In genomic region chrV:3632249-3633030, ce11 we compare ENCODE assay signal across 6 worm cellular contexts.
A peak's percentile ranks its signal among the peaks of the same experiment; 100 is the strongest.
TF ChIP-seq lines count a peak whose summit lies in the region.

No protein-coding gene starts in this region.

TF ChIP-seq in whole organism, L1 larva, 84 proteins besides CTCF, POLR2A, EP300 and RAD21:
- TF ChIP-seq lin-35 (GFP tag; optimal IDR thresholded peaks at IDR 0.05; lab: Kevin White, UChicago) (peak in 1 of 2 experiments; percentile 40), nhr-28 (tag; optimal IDR thresholded peaks at IDR 0.05; lab: Kevin White, UChicago) (no peak), ceh-8 (GFP tag; optimal IDR thresholded peaks at IDR 0.05; lab: Kevin White, UChicago) (no peak), mep-1 (tag; optimal IDR thresholded peaks at IDR 0.05; lab: Kevin White, UChicago) (no peak), dpl-1 (GFP tag; optimal IDR thresholded peaks at IDR 0.05; lab: Kevin White, UChicago) (no peak), elt-3 (tag; optimal IDR thresholded peaks at IDR 0.05; lab: Kevin White, UChicago) (no peak), ceh-63 (GFP tag; optimal IDR thresholded peaks at IDR 0.05; lab: Kevin White, UChicago) (no peak), ztf-4 (tag; optimal IDR thresholded peaks at IDR 0.05; lab: Kevin White, UChicago) (no peak), mdl-1 (tag; optimal IDR thresholded peaks at IDR 0.05; lab: Kevin White, UChicago) (peak in 1 of 2 experiments; percentile 13), elt-2 (tag; optimal IDR thresholded peaks at IDR 0.05; lab: Kevin White, UChicago) (peak; percentile 84), nhr-71 (tag; optimal IDR thresholded peaks at IDR 0.05; lab: Kevin White, UChicago) (peak; percentile 30), nhr-90 (tag; optimal IDR thresholded peaks at IDR 0.05; lab: Kevin White, UChicago; ENCODE audit: poor library complexity) (peak; percentile 37), lin-13 (GFP tag; optimal IDR thresholded peaks at IDR 0.05; lab: Kevin White, UChicago) (no peak)

TF ChIP-seq in whole organism, L2 larva, 48 proteins besides CTCF, POLR2A, EP300 and RAD21:
- TF ChIP-seq nhr-129 (tag; optimal IDR thresholded peaks at IDR 0.05; lab: Kevin White, UChicago) (peak; percentile 38), sma-9 (GFP tag; optimal IDR thresholded peaks at IDR 0.05; lab: Kevin White, UChicago) (peak; percentile 68), sma-9 (tag; optimal IDR thresholded peaks at IDR 0.05; lab: Kevin White, UChicago) (no peak), fos-1 (tag; optimal IDR thresholded peaks at IDR 0.05; lab: Kevin White, UChicago) (peak; percentile 46), gmeb-1 (tag; optimal IDR thresholded peaks at IDR 0.05; lab: Kevin White, UChicago) (peak; percentile 21), F13H6.1 (tag; optimal IDR thresholded peaks at IDR 0.05; lab: Kevin White, UChicago) (peak; percentile 15), nhr-25 (tag; optimal IDR thresholded peaks at IDR 0.05; lab: Kevin White, UChicago) (no peak), crh-2 (tag; optimal IDR thresholded peaks at IDR 0.05; lab: Kevin White, UChicago) (peak; percentile 48), ceh-16 (tag; optimal IDR thresholded peaks at IDR 0.05; lab: Kevin White, UChicago) (no peak), peb-1 (tag; optimal IDR thresholded peaks at IDR 0.05; lab: Kevin White, UChicago) (no peak), mab-5 (tag; optimal IDR thresholded peaks at IDR 0.05; lab: Kevin White, UChicago) (no peak), nhr-6 (tag; optimal IDR thresholded peaks at IDR 0.05; lab: Kevin White, UChicago) (no peak), aly-2 (tag; optimal IDR thresholded peaks at IDR 0.05; lab: Kevin White, UChicago) (no peak), mbf-1 (tag; optimal IDR thresholded peaks at IDR 0.05; lab: Kevin White, UChicago) (no peak), ztf-4 (tag; optimal IDR thresholded peaks at IDR 0.05; lab: Kevin White, UChicago) (no peak), unc-39 (tag; optimal IDR thresholded peaks at IDR 0.05; lab: Kevin White, UChicago) (no peak)

TF ChIP-seq in whole organism, L3 larva, 47 proteins besides CTCF, POLR2A, EP300 and RAD21:
- TF ChIP-seq elt-2 (tag; optimal IDR thresholded peaks at IDR 0.05; lab: Kevin White, UChicago): peak; percentile 94
- TF ChIP-seq egl-5 (tag; optimal IDR thresholded peaks at IDR 0.05; lab: Kevin White, UChicago): no peak
- peak; percentile 28 for TF ChIP-seq pha-4 (tag; optimal IDR thresholded peaks at IDR 0.05; lab: Kevin White, UChicago)
- TF ChIP-seq nfya-1 (tag; optimal IDR thresholded peaks at IDR 0.05; lab: Kevin White, UChicago; ENCODE audit: insufficient read depth): peak; percentile 54
- TF ChIP-seq pqm-1 (tag; optimal IDR thresholded peaks at IDR 0.05; lab: Kevin White, UChicago): peak; percentile 90
- TF ChIP-seq ama-1 (optimal IDR thresholded peaks at IDR 0.05; lab: Kevin White, UChicago): no peak
- peak; percentile 24 for TF ChIP-seq jun-1 (tag; optimal IDR thresholded peaks at IDR 0.05; lab: Kevin White, UChicago)

TF ChIP-seq in whole organism, L4 larva, 104 proteins besides CTCF, POLR2A, EP300 and RAD21 (continues in another document):
- TF ChIP-seq hlh-30 (tag; optimal IDR thresholded peaks at IDR 0.05; lab: Kevin White, UChicago; ENCODE audit: insufficient read depth) (peak; percentile 68), Y105C5A.15 (GFP tag; IDR thresholded peaks at IDR 0.05; lab: Robert Waterston, UW) (no peak), hif-1 (tag; optimal IDR thresholded peaks at IDR 0.05; lab: Kevin White, UChicago) (peak in 1 of 2 experiments; percentile 8), mdl-1 (tag; optimal IDR thresholded peaks at IDR 0.05; lab: Kevin White, UChicago) (peak in 1 of 2 experiments; percentile 27), pqm-1 (tag; optimal IDR thresholded peaks at IDR 0.05; lab: Kevin White, UChicago) (peak; percentile 31), nhr-28 (tag; optimal IDR thresholded peaks at IDR 0.05; lab: Kevin White, UChicago) (peak; percentile 67), nhr-42 (GFP tag; IDR thresholded peaks at IDR 0.05; lab: Robert Waterston, UW) (no peak), gei-8 (GFP tag; optimal IDR thresholded peaks at IDR 0.05; lab: Kevin White, UChicago) (no peak), fkh-10 (GFP tag; optimal IDR thresholded peaks at IDR 0.05; lab: Kevin White, UChicago) (no peak), nhr-237 (tag; optimal IDR thresholded peaks at IDR 0.05; lab: Kevin White, UChicago) (no peak), nhr-77 (tag; optimal IDR thresholded peaks at IDR 0.05; lab: Kevin White, UChicago) (peak; percentile 78), php-3 (GFP tag; IDR thresholded peaks at IDR 0.05; lab: Robert Waterston, UW) (peak; percentile 72; the same call in 1 of the 2 replicates), mep-1 (tag; optimal IDR thresholded peaks at IDR 0.05; lab: Kevin White, UChicago) (peak; percentile 47), set-16 (GFP tag; IDR thresholded peaks at IDR 0.05; lab: Robert Waterston, UW) (no peak), daf-16 (GFP tag; optimal IDR thresholded peaks at IDR 0.05; lab: Kevin White, UChicago) (no peak), daf-16 (tag; optimal IDR thresholded peaks at IDR 0.05; lab: Kevin White, UChicago) (peak; percentile 96), hlh-11 (tag; optimal IDR thresholded peaks at IDR 0.05; lab: Kevin White, UChicago) (peak; percentile 76), zip-11 (GFP tag; IDR thresholded peaks at IDR 0.05; lab: Robert Waterston, UW) (no peak), nhr-102 (tag; optimal IDR thresholded peaks at IDR 0.05; lab: Kevin White, UChicago) (peak; percentile 74), lsy-2 (tag; optimal IDR thresholded peaks at IDR 0.05; lab: Kevin White, UChicago) (no peak)

TF ChIP-seq in whole organism, late embryonic, 69 proteins besides CTCF, POLR2A, EP300 and RAD21:
- TF ChIP-seq ceh-34 (tag; optimal IDR thresholded peaks at IDR 0.05; lab: Kevin White, UChicago) (no peak), nfya-1 (tag; optimal IDR thresholded peaks at IDR 0.05; lab: Kevin White, UChicago) (peak; percentile 72)
TF ChIP-seq in whole organism, late embryonic: peak in this region for 1.

TF ChIP-seq in whole organism, young adult, 124 proteins besides CTCF, POLR2A, EP300 and RAD21:
- TF ChIP-seq let-607 (tag; optimal IDR thresholded peaks at IDR 0.05; lab: Kevin White, UChicago) (peak in 1 of 2 experiments; percentile 19), Y53G8AR.9 (GFP tag; conservative IDR thresholded peaks at IDR 0.05; lab: Robert Waterston, UW) (no peak), ceh-27 (GFP tag; optimal IDR thresholded peaks at IDR 0.05; lab: Kevin White, UChicago) (no peak), ama-1 (optimal IDR thresholded peaks at IDR 0.05; lab: Kevin White, UChicago) (no peak), ama-1 (GFP tag; optimal IDR thresholded peaks at IDR 0.05; lab: Kevin White, UChicago) (no peak), ztf-22 (GFP tag; optimal IDR thresholded peaks at IDR 0.05; lab: Kevin White, UChicago) (peak; percentile 36), ceh-79 (tag; optimal IDR thresholded peaks at IDR 0.05; lab: Kevin White, UChicago) (no peak), nhr-80 (tag; optimal IDR thresholded peaks at IDR 0.05; lab: Kevin White, UChicago) (peak; percentile 77), atf-7 (tag; optimal IDR thresholded peaks at IDR 0.05; lab: Kevin White, UChicago) (peak; percentile 56), egl-44 (GFP tag; IDR thresholded peaks at IDR 0.05; lab: Robert Waterston, UW) (peak; percentile 45; the same call in 1 of the 2 replicates), lir-1 (GFP tag; conservative IDR thresholded peaks at IDR 0.05; lab: Robert Waterston, UW) (no peak)
TF ChIP-seq in whole organism, young adult: peak in this region for 5.
